Worm (Caenorhabditis elegans): ENCODE measurements around the gene F28A10.4.

DNA sequence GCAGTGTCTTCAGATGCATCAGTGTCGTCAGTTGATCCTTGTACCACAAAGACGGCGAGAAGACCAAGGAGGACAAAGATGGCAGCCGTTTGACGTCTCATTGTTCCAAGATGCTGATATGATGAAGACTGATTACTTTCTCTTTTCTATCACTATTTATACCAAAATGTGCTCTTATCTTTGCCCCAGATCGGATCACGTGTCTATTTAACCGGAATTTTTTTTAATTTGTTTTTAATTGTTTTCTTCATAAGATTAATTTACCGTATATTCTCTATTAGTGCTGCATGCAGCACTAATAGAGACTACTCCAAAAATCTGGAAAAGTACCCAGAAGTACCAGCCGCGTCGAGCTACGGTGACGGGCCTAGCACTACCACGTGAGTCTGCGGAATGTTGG is 29.3 kb upstream of the F28A10.4 start, which contains the start of gene msrp-3:
- TF ChIP-seq sox-4 (tag; optimal IDR thresholded peaks at IDR 0.05) (no peak), fos-1 (tag; optimal IDR thresholded peaks at IDR 0.05) (no peak), sup-37 (GFP tag; optimal IDR thresholded peaks at IDR 0.05) (no peak), zag-1 (tag; optimal IDR thresholded peaks at IDR 0.05) (no peak), ztf-11 (tag; optimal IDR thresholded peaks at IDR 0.05) (no peak), grh-1 (GFP tag; IDR thresholded peaks at IDR 0.05) (no peak), elt-3 (tag; optimal IDR thresholded peaks at IDR 0.05) (no peak), pqm-1 (tag; optimal IDR thresholded peaks at IDR 0.05) (no peak), F16B12.6 (tag; optimal IDR thresholded peaks at IDR 0.05) (no peak), ceh-82 (tag; optimal IDR thresholded peaks at IDR 0.05) (no peak), ces-1 (GFP tag; optimal IDR thresholded peaks at IDR 0.05) (no peak), unc-62 (GFP tag; optimal IDR thresholded peaks at IDR 0.05) (no peak)

All from whole organism, L1 larva.